Worm (Caenorhabditis elegans): Measurements from ENCODE around the gene flh-1.

ce11 chrIV:9216437-9216836, 47.6 kb downstream of the flh-1 start:
- TF ChIP-seq madf-3 (GFP tag; IDR thresholded peaks at IDR 0.05) (no peak), pha-4 (tag; optimal IDR thresholded peaks at IDR 0.05) (no peak), C06A6.2 (GFP tag; conservative IDR thresholded peaks at IDR 0.05) (no peak), hlh-12 (tag; optimal IDR thresholded peaks at IDR 0.05) (no peak), sdz-38 (tag; optimal IDR thresholded peaks at IDR 0.05) (no peak), ceh-79 (tag; optimal IDR thresholded peaks at IDR 0.05) (no peak)
